Fruit fly (Drosophila melanogaster) ovary, adult (tissue): ENCODE data around the gene Syt12.

Experiments
- CG17801 ChIP-seq: fragments of 200-800 bp; optimal IDR thresholded peaks from 2 replicates; lab custom pipeline; 2019; ENCODE audit warnings: missing biosample characterization, mild to moderate bottlenecking, missing genetic modification characterization, moderate library complexity; ENCODE audit not compliant: partially characterized antibody

Gene Syt12

dm6 chrX:13396378-13397099, 37.5 kb downstream of the Syt12 start, which contains the start of gene Bcat:
Bcat (plus strand) TSS chrX:13396899.
- peak; percentile 76 for TF ChIP-seq CG17801 (GFP tag; lab: Kevin White, UChicago)

- no peak for TF ChIP-seq CG17801 (GFP tag; lab: Kevin White, UChicago)
These were observed 38.6 kb downstream of the Syt12 start for dm6 chrX:13397610-13398009.

- TF ChIP-seq CG17801 (GFP tag; lab: Kevin White, UChicago) = peak; percentile 18
These were observed 42.2 kb downstream of the Syt12 start for dm6 chrX:13401245-13401644.

- TF ChIP-seq CG17801 (GFP tag; lab: Kevin White, UChicago) = no peak
These were observed 43.7 kb downstream of the Syt12 start, which contains the start of gene CG12725 for dm6 chrX:13402763-13403162. CG12725 (minus strand) TSS chrX:13402863.

dm6 chrX:13403553-13403952, 44.5 kb downstream of the Syt12 start:
- no peak for TF ChIP-seq CG17801 (GFP tag; lab: Kevin White, UChicago)

dm6 chrX:13403962-13404830, 45.1 kb downstream of the Syt12 start, which contains the start of gene GstT4:
GstT4 (plus strand) TSS chrX:13404749.
- peak; percentile 27 for TF ChIP-seq CG17801 (GFP tag; lab: Kevin White, UChicago)

dm6 chrX:13406293-13406692, 47.2 kb downstream of the Syt12 start:
- TF ChIP-seq CG17801 (GFP tag; lab: Kevin White, UChicago) = no peak

- TF ChIP-seq CG17801 (GFP tag; lab: Kevin White, UChicago) = no peak
These were observed 48.6 kb downstream of the Syt12 start for dm6 chrX:13407673-13408072.

- no peak for TF ChIP-seq CG17801 (GFP tag; lab: Kevin White, UChicago)
These were observed 51.8 kb downstream of the Syt12 start for dm6 chrX:13410887-13411286.

dm6 chrX:13411376-13411973, 52.4 kb downstream of the Syt12 start:
- TF ChIP-seq CG17801 (GFP tag; lab: Kevin White, UChicago) = no peak

dm6 chrX:13412941-13413613, 54.0 kb downstream of the Syt12 start, which contains the start of the genes CG1998 and Set2:
CG1998 (minus strand) TSS chrX:13413074.
Set2 (plus strand) TSS chrX:13413242.
- no peak for TF ChIP-seq CG17801 (GFP tag; lab: Kevin White, UChicago)
